Fruit fly (Drosophila melanogaster) whole organism, prepupa: Measurements from ENCODE around the gene CG46466.

Source experiments
- Blimp-1 ChIP-seq: fragments of 200-800 bp; sonication (Bioruptor generic); optimal IDR thresholded peaks from 3 replicates; lab custom pipeline; 2017; ENCODE audit warnings: missing biosample characterization, missing genetic modification characterization, mild to moderate bottlenecking, moderate library complexity, missing genetic modification reagents
- CG10631 ChIP-seq: fragments of 200-800 bp; sonication (Bioruptor generic); optimal IDR thresholded peaks from 2 replicates; lab custom pipeline; 2016; ENCODE audit warnings: missing biosample characterization, missing genetic modification characterization
- CG10669 ChIP-seq: fragments of 200-800 bp; sonication (Bioruptor generic); optimal IDR thresholded peaks from 3 replicates; lab custom pipeline; 2018; ENCODE audit warnings: missing biosample characterization, mild to moderate bottlenecking, missing genetic modification characterization, moderate library complexity
- CG11294 ChIP-seq: fragments of 200-800 bp; sonication (Bioruptor generic); IDR thresholded peaks from 2 replicates; pipeline ENCODE4 v1.3.6; 2022; ENCODE audit warnings: missing biosample characterization, missing genetic modification characterization
- CG11902 ChIP-seq: fragments of 200-800 bp; sonication (Bioruptor generic); optimal IDR thresholded peaks from 3 replicates; lab custom pipeline; 2016; ENCODE audit warnings: missing biosample characterization, missing genetic modification characterization
- CG15336 ChIP-seq: fragments of 200-800 bp; sonication (Bioruptor generic); IDR thresholded peaks from 2 replicates; pipeline ENCODE4 v1.3.6; 2022; ENCODE audit warnings: missing biosample characterization, missing genetic modification characterization
- CG3032 ChIP-seq: fragments of 200-800 bp; optimal IDR thresholded peaks from 2 replicates; lab custom pipeline; 2019; ENCODE audit warnings: missing biosample characterization, mild to moderate bottlenecking, missing genetic modification characterization, moderate library complexity
- CG31627 ChIP-seq: fragments of 200-800 bp; sonication (Bioruptor generic); optimal IDR thresholded peaks from 3 replicates; lab custom pipeline; 2016; ENCODE audit warnings: missing biosample characterization, missing genetic modification characterization
- CG34406 ChIP-seq: fragments of 200-800 bp; sonication (Bioruptor generic); optimal IDR thresholded peaks from 3 replicates; lab custom pipeline; 2016; ENCODE audit warnings: missing biosample characterization, missing genetic modification characterization
- CG3919 ChIP-seq: fragments of 200-800 bp; sonication (Bioruptor generic); optimal IDR thresholded peaks from 3 replicates; lab custom pipeline; 2016; ENCODE audit warnings: missing biosample characterization, missing genetic modification characterization
- CG6163 ChIP-seq: fragments of 200-800 bp; sonication (Bioruptor generic); IDR thresholded peaks from 3 replicates; pipeline ENCODE4 v1.3.6; 2022; ENCODE audit warnings: missing biosample characterization, missing genetic modification characterization
- CG6792 ChIP-seq: fragments of 200-800 bp; sonication (Bioruptor generic); optimal IDR thresholded peaks from 3 replicates; lab custom pipeline; 2016; ENCODE audit warnings: missing biosample characterization, missing genetic modification characterization
- CG6808 ChIP-seq: fragments of 200-800 bp; sonication (Bioruptor generic); optimal IDR thresholded peaks from 3 replicates; lab custom pipeline; 2017; ENCODE audit warnings: missing biosample characterization, missing genetic modification characterization, mild to moderate bottlenecking, moderate library complexity, missing genetic modification reagents
- CG6854 ChIP-seq: fragments of 200-800 bp; sonication (Bioruptor generic); optimal IDR thresholded peaks from 2 replicates; lab custom pipeline; 2017; ENCODE audit warnings: missing biosample characterization, mild to moderate bottlenecking, missing genetic modification characterization
- CG7368 ChIP-seq: fragments of 200-800 bp; sonication (Bioruptor generic); optimal IDR thresholded peaks from 3 replicates; lab custom pipeline; 2016; ENCODE audit warnings: missing biosample characterization, missing genetic modification characterization
- CG8119 ChIP-seq: fragments of 200-800 bp; sonication (Bioruptor generic); IDR thresholded peaks from 3 replicates; pipeline ENCODE4 v1.3.6; 2022; ENCODE audit warnings: missing biosample characterization, missing genetic modification characterization
- CG8319 ChIP-seq: fragments of 200-800 bp; sonication (Bioruptor generic); optimal IDR thresholded peaks from 3 replicates; lab custom pipeline; 2016; ENCODE audit warnings: missing biosample characterization, missing genetic modification characterization
- CG8632 ChIP-seq: fragments of 200-800 bp; sonication (Bioruptor generic); optimal IDR thresholded peaks from 3 replicates; lab custom pipeline; 2016; ENCODE audit warnings: missing biosample characterization, missing genetic modification characterization
- CG9139 ChIP-seq: fragments of 200-800 bp; sonication (Bioruptor generic); optimal IDR thresholded peaks from 3 replicates; lab custom pipeline; 2017; ENCODE audit warnings: missing biosample characterization, mild to moderate bottlenecking, missing genetic modification characterization
- Eip75B ChIP-seq: fragments of 200-800 bp; sonication (Bioruptor generic); optimal IDR thresholded peaks from 3 replicates; lab custom pipeline; 2016; ENCODE audit warnings: missing biosample characterization, missing genetic modification characterization
- Eip78C ChIP-seq: fragments of 200-800 bp; sonication (Bioruptor generic); peaks from one replicate; lab custom pipeline; 2016; ENCODE audit warnings: missing biosample characterization, missing genetic modification characterization
- Eip93F ChIP-seq: fragments of 200-800 bp; sonication (Bioruptor generic); optimal IDR thresholded peaks from 2 replicates; lab custom pipeline; 2016; ENCODE audit warnings: missing biosample characterization, mild to moderate bottlenecking, missing genetic modification characterization
- Ets96B ChIP-seq: fragments of 200-800 bp; optimal IDR thresholded peaks from 2 replicates; lab custom pipeline; 2019; ENCODE audit warnings: missing biosample characterization, mild to moderate bottlenecking, missing genetic modification characterization, moderate library complexity
- Hr38 ChIP-seq: sonication (Bioruptor generic); optimal IDR thresholded peaks from 2 replicates; lab custom pipeline; 2016; ENCODE audit warnings: missing biosample characterization, missing genetic modification characterization
- Hr39 ChIP-seq: fragments of 200-800 bp; sonication (Bioruptor generic); optimal IDR thresholded peaks from 2 replicates; lab custom pipeline; 2016; ENCODE audit warnings: missing biosample characterization, missing genetic modification characterization
- Hr4 ChIP-seq: fragments of 200-800 bp; sonication (Bioruptor generic); optimal IDR thresholded peaks from 3 replicates; lab custom pipeline; 2016; ENCODE audit warnings: missing biosample characterization, missing genetic modification characterization
- Met ChIP-seq: fragments of 200-800 bp; sonication (Bioruptor generic); optimal IDR thresholded peaks from 3 replicates; lab custom pipeline; 2016; ENCODE audit warnings: missing biosample characterization, missing genetic modification characterization
- OdsH ChIP-seq: fragments of 200-800 bp; sonication (Bioruptor generic); optimal IDR thresholded peaks from 3 replicates; lab custom pipeline; 2016; ENCODE audit warnings: missing biosample characterization, missing genetic modification characterization
- Smox ChIP-seq: fragments of 200-800 bp; sonication (Bioruptor generic); optimal IDR thresholded peaks from 3 replicates; lab custom pipeline; 2016; ENCODE audit warnings: missing biosample characterization, missing genetic modification characterization
- Sox102F ChIP-seq: fragments of 200-800 bp; sonication (Bioruptor generic); optimal IDR thresholded peaks from 2 replicates; lab custom pipeline; 2016; ENCODE audit warnings: missing biosample characterization, mild to moderate bottlenecking, missing genetic modification characterization
- Sox14 ChIP-seq: fragments of 200-800 bp; sonication (Bioruptor generic); optimal IDR thresholded peaks from 3 replicates; lab custom pipeline; 2016; ENCODE audit warnings: missing biosample characterization, missing genetic modification characterization
- acj6 ChIP-seq: fragments of 200-800 bp; sonication (Bioruptor generic); optimal IDR thresholded peaks from 3 replicates; lab custom pipeline; 2016; ENCODE audit warnings: missing biosample characterization, missing genetic modification characterization
- cyc ChIP-seq: fragments of 200-800 bp; sonication (Bioruptor generic); optimal IDR thresholded peaks from 3 replicates; lab custom pipeline; 2016; ENCODE audit warnings: missing biosample characterization, missing genetic modification characterization
- dsx ChIP-seq: fragments of 200-800 bp; optimal IDR thresholded peaks from 3 replicates; lab custom pipeline; 2019; ENCODE audit warnings: missing biosample characterization, mild to moderate bottlenecking, missing genetic modification characterization, moderate library complexity; ENCODE audit not compliant: poor library complexity, severe bottlenecking
- esn ChIP-seq: fragments of 200-800 bp; sonication (Bioruptor generic); optimal IDR thresholded peaks from 2 replicates; lab custom pipeline; 2016; ENCODE audit warnings: missing biosample characterization, mild to moderate bottlenecking, missing genetic modification characterization, moderate library complexity
- fd59A ChIP-seq: fragments of 200-800 bp; sonication (Bioruptor generic); optimal IDR thresholded peaks from 2 replicates; lab custom pipeline; 2017; ENCODE audit warnings: missing biosample characterization, mild to moderate bottlenecking, missing genetic modification characterization, missing genetic modification reagents
- fd85E ChIP-seq: fragments of 200-800 bp; sonication (Bioruptor generic); optimal IDR thresholded peaks from 3 replicates; lab custom pipeline; 2016; ENCODE audit warnings: missing biosample characterization, missing genetic modification characterization
- lz ChIP-seq: fragments of 200-800 bp; sonication (Bioruptor generic); optimal IDR thresholded peaks from 3 replicates; lab custom pipeline; 2016; ENCODE audit warnings: missing biosample characterization, missing genetic modification characterization
- pdm3 ChIP-seq: fragments of 200-800 bp; sonication (Bioruptor generic); optimal IDR thresholded peaks from 3 replicates; lab custom pipeline; 2016; ENCODE audit warnings: missing biosample characterization, missing genetic modification characterization
- salr ChIP-seq, 2 experiments: fragments of 200-800 bp; sonication (Bioruptor generic); optimal IDR thresholded peaks; 3 replicates each; lab custom pipeline; 2016 to 2018; ENCODE audit warnings: missing biosample characterization in 2 of 2, missing genetic modification characterization in 2 of 2, mild to moderate bottlenecking in 1 of 2
- topi ChIP-seq: fragments of 200-800 bp; sonication (Bioruptor generic); optimal IDR thresholded peaks from 3 replicates; lab custom pipeline; 2016; ENCODE audit warnings: missing biosample characterization, missing genetic modification characterization
- vri ChIP-seq: fragments of 200-800 bp; sonication (Bioruptor generic); optimal IDR thresholded peaks from 3 replicates; lab custom pipeline; 2016; ENCODE audit warnings: missing biosample characterization, mild to moderate bottlenecking, missing genetic modification characterization

The CG46466 gene

DNA sequence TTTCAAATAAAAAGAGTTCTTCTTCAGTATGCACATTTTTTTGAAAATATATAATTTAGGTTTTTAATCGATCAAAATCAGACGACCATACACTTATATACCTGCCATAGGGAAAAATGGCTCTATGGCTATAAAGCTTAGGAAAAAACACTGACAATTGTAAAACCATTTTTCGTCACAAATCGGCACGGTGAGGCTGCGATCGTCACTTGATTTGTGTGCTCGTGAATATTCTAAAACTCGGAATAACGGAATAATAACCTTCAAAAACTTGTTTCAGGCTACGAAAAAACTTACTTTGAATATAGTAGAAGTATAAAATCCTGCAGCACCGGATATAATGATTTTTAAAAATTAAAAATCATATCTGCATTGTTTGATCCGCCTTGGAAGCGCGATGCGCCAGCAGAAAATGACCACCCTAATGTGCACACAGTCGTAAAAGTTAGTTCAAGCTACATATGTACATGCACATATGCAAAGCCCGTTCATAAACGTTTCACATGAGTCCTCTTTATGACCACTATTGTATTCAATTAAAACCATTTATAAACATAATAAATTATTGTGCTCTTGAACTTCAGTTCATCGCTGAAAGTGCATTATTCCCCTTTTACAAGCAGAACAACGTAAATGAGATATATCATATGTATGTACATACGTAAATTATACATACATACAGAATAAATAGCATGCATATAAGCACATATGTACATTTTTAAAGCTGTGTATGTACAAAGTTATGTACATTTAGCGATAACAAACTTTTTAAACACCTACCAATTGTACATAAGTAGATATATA is 32.2 kb upstream of the CG46466 start:
- TF ChIP-seq esn (peak; percentile 64), Sox102F (GFP tag; lab: Kevin White, UChicago) (peak; percentile 71), Smox (GFP tag; lab: Kevin White, UChicago) (peak; percentile 53), vri (GFP tag; lab: Kevin White, UChicago) (no peak), CG8119 (GFP tag; lab: Robert Waterston, UW) (no peak), CG3032 (peak; percentile 42), Eip93F (GFP tag; lab: Kevin White, UChicago) (peak; percentile 17), CG10631 (peak; percentile 36), CG11902 (no peak), CG34406 (GFP tag; lab: Kevin White, UChicago) (no peak), dsx (GFP tag; lab: Kevin White, UChicago) (no peak), CG6163 (GFP tag; lab: Robert Waterston, UW) (no peak), CG6808 (GFP tag; lab: Kevin White, UChicago) (no peak), OdsH (peak; percentile 11), fd59A (no peak), Hr39 (GFP tag; lab: Kevin White, UChicago) (peak; percentile 38), CG11294 (no peak), fd85E (GFP tag; lab: Kevin White, UChicago) (no peak), Eip75B (GFP tag; lab: Kevin White, UChicago) (peak; percentile 47), Hr4 (GFP tag; lab: Kevin White, UChicago) (peak; percentile 51), CG15336 (GFP tag; lab: Robert Waterston, UW) (no peak), CG8632 (GFP tag; lab: Kevin White, UChicago) (peak; percentile 38), CG7368 (GFP tag; lab: Kevin White, UChicago) (no peak), Eip78C (peak; percentile 84), CG9139 (no peak), Blimp-1 (GFP tag; lab: Kevin White, UChicago) (no peak), CG6792 (GFP tag; lab: Kevin White, UChicago) (no peak), CG8319 (GFP tag; lab: Kevin White, UChicago) (no peak), pdm3 (peak; percentile 57), CG6854 (peak; percentile 15), lz (GFP tag; lab: Kevin White, UChicago) (peak; percentile 50), Met (GFP tag; lab: Kevin White, UChicago) (peak; percentile 56), Sox14 (GFP tag; lab: Kevin White, UChicago) (peak; percentile 35), salr (GFP tag; optimal IDR thresholded peaks at IDR 0.05; lab: Kevin White, UChicago) (no peak), CG3919 (no peak), topi (GFP tag; lab: Kevin White, UChicago) (peak; percentile 57), acj6 (GFP tag; lab: Kevin White, UChicago) (peak; percentile 24), Ets96B (tag; lab: Kevin White, UChicago) (no peak), CG31627 (peak; percentile 37), Hr38 (no peak), cyc (GFP tag; lab: Kevin White, UChicago) (peak; percentile 44), CG10669 (GFP tag; lab: Kevin White, UChicago) (no peak)
